Fruit fly (Drosophila melanogaster): ENCODE results near the gene CG5895.
A peak's percentile ranks its signal among the peaks of the same experiment; 100 is the strongest.

The CG5895 gene

dm6 chr3L:16039063-16039462 lies 3.8 kb downstream of the CG5895 start:
- TF ChIP-seq Pif1A (GFP tag; optimal IDR thresholded peaks at IDR 0.05), result no peak

DNA sequence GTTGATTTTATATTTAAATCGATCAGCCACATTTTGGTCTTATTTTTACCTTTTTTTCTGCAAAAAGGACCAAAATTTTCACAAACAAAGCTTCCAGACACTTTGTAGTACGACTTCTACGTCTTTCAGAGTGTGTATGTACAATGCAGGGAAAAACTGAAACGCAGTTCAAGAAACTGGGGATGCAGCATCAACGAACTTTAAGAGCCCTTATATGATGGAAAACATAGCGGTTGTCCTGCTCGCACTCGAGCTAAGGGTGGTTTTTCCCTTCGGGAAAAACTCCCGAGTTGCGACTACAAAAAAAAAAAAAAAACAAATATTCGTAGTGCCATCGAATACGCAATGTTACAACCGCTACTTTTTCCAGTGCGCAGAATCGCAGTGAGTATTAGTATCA lies 5.1 kb downstream of the CG5895 start:
- TF ChIP-seq CG10348 (GFP tag; IDR thresholded peaks at IDR 0.05) (no peak), rn (GFP tag; IDR thresholded peaks at IDR 0.05) (no peak), gl (tag; optimal IDR thresholded peaks at IDR 0.05) (no peak), CG12605 (GFP tag; IDR thresholded peaks at IDR 0.05) (0 out of 2 replicates have a peak, but pooled peaks have one; percentile 9), Ets98B (GFP tag; IDR thresholded peaks at IDR 0.05) (no peak), Pif1A (GFP tag; optimal IDR thresholded peaks at IDR 0.05) (no peak), D1 (tag; optimal IDR thresholded peaks at IDR 0.05) (no peak), CG34367 (tag; optimal IDR thresholded peaks at IDR 0.05) (no peak), Pif1B (GFP tag; optimal IDR thresholded peaks at IDR 0.05) (no peak), CG14655 (GFP tag; optimal IDR thresholded peaks at IDR 0.05) (no peak), CG15710 (tag; optimal IDR thresholded peaks at IDR 0.05) (no peak), CG4496 (GFP tag; IDR thresholded peaks at IDR 0.05) (0 out of 3 replicates have a peak, but pooled peaks have one; percentile 13), CG32121 (GFP tag; IDR thresholded peaks at IDR 0.05) (no peak), Snoo (tag; optimal IDR thresholded peaks at IDR 0.05) (no peak), CG8301 (tag; optimal IDR thresholded peaks at IDR 0.05) (no peak), EcR (GFP tag; optimal IDR thresholded peaks at IDR 0.05) (peak; percentile 32), fd96Ca (GFP tag; IDR thresholded peaks at IDR 0.05) (no peak), CG13204 (GFP tag; optimal IDR thresholded peaks at IDR 0.05) (no peak), CG8159 (tag; optimal IDR thresholded peaks at IDR 0.05) (no peak), CG17806 (tag; optimal IDR thresholded peaks at IDR 0.05) (no peak), CG9948 (tag; optimal IDR thresholded peaks at IDR 0.05) (no peak)

- TF ChIP-seq CG10348 (GFP tag; IDR thresholded peaks at IDR 0.05) (no peak), CG32121 (GFP tag; IDR thresholded peaks at IDR 0.05) (peak; percentile 66), fd96Ca (GFP tag; IDR thresholded peaks at IDR 0.05) (peak; percentile 80), Pif1A (GFP tag; optimal IDR thresholded peaks at IDR 0.05) (peak; percentile 46), Pif1B (GFP tag; optimal IDR thresholded peaks at IDR 0.05) (peak; percentile 56), CG12605 (GFP tag; IDR thresholded peaks at IDR 0.05) (peak; percentile 54; the same call in 1 of the 2 replicates), CG8301 (tag; optimal IDR thresholded peaks at IDR 0.05) (peak; percentile 57), CG4496 (GFP tag; IDR thresholded peaks at IDR 0.05) (peak; percentile 79), CG9948 (tag; optimal IDR thresholded peaks at IDR 0.05) (no peak), CG13204 (GFP tag; optimal IDR thresholded peaks at IDR 0.05) (peak; percentile 83), CG15710 (tag; optimal IDR thresholded peaks at IDR 0.05) (peak; percentile 47), CG14655 (GFP tag; optimal IDR thresholded peaks at IDR 0.05) (peak; percentile 74), Ets98B (GFP tag; IDR thresholded peaks at IDR 0.05) (peak; percentile 80), gl (tag; optimal IDR thresholded peaks at IDR 0.05) (peak; percentile 91), CG8159 (tag; optimal IDR thresholded peaks at IDR 0.05) (peak; percentile 29), CG34367 (tag; optimal IDR thresholded peaks at IDR 0.05) (peak; percentile 29), CG17806 (tag; optimal IDR thresholded peaks at IDR 0.05) (peak; percentile 22), rn (GFP tag; IDR thresholded peaks at IDR 0.05) (no peak), EcR (GFP tag; optimal IDR thresholded peaks at IDR 0.05) (peak; percentile 65), Snoo (tag; optimal IDR thresholded peaks at IDR 0.05) (peak; percentile 33), D1 (tag; optimal IDR thresholded peaks at IDR 0.05) (no peak)
Observed at dm6 chr3L:16041260-16042079, 6.2 kb downstream of the CG5895 start.

DNA sequence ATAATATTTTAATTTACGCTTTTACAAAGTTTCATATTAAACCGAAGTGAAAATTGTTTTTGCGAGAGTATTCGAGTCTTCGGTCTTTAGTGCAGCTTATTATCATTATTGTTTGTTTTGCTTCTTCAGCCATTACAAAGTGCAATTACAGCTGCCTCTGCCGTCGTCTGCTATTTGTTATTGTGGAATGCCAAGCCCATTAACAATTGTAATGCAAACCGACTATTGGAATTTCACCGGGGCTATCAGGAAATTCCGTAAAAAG lies 6.7 kb downstream of the CG5895 start:
- TF ChIP-seq Snoo (tag; optimal IDR thresholded peaks at IDR 0.05), result no peak
- TF ChIP-seq CG8301 (tag; optimal IDR thresholded peaks at IDR 0.05), result no peak
- peak; percentile 47 for TF ChIP-seq CG8159 (tag; optimal IDR thresholded peaks at IDR 0.05)
- no peak for TF ChIP-seq CG10348 (GFP tag; IDR thresholded peaks at IDR 0.05)
- TF ChIP-seq CG9948 (tag; optimal IDR thresholded peaks at IDR 0.05), result peak; percentile 8
- peak; percentile 36 for TF ChIP-seq D1 (tag; optimal IDR thresholded peaks at IDR 0.05)

dm6 chr3L:16042640-16043039 lies 7.4 kb downstream of the CG5895 start:
- TF ChIP-seq Ets98B (GFP tag; IDR thresholded peaks at IDR 0.05) (peak; percentile 4; the same call in 1 of the 2 replicates), CG4496 (GFP tag; IDR thresholded peaks at IDR 0.05) (peak; percentile 43), CG12605 (GFP tag; IDR thresholded peaks at IDR 0.05) (peak; percentile 45), CG34367 (tag; optimal IDR thresholded peaks at IDR 0.05) (no peak)

dm6 chr3L:16043045-16043781 lies 7.9 kb downstream of the CG5895 start:
- TF ChIP-seq CG34367 (tag; optimal IDR thresholded peaks at IDR 0.05), result peak; percentile 80
- TF ChIP-seq CG8159 (tag; optimal IDR thresholded peaks at IDR 0.05), result peak; percentile 95
- peak; percentile 77 for TF ChIP-seq Snoo (tag; optimal IDR thresholded peaks at IDR 0.05)
- peak; percentile 61; the same call in 2 of the 3 replicates for TF ChIP-seq CG4496 (GFP tag; IDR thresholded peaks at IDR 0.05)
- TF ChIP-seq Pif1A (GFP tag; optimal IDR thresholded peaks at IDR 0.05), result peak; percentile 49
- TF ChIP-seq fd96Ca (GFP tag; IDR thresholded peaks at IDR 0.05), result peak; percentile 36; the same call in 1 of the 3 replicates
- peak; percentile 77 for TF ChIP-seq CG13204 (GFP tag; optimal IDR thresholded peaks at IDR 0.05)
- peak; percentile 53 for TF ChIP-seq gl (tag; optimal IDR thresholded peaks at IDR 0.05)
- TF ChIP-seq CG10348 (GFP tag; IDR thresholded peaks at IDR 0.05), result no peak
- peak; percentile 91 for TF ChIP-seq CG15710 (tag; optimal IDR thresholded peaks at IDR 0.05)
- peak; percentile 88 for TF ChIP-seq CG14655 (GFP tag; optimal IDR thresholded peaks at IDR 0.05)
- TF ChIP-seq CG17806 (tag; optimal IDR thresholded peaks at IDR 0.05), result peak; percentile 81
- TF ChIP-seq Ets98B (GFP tag; IDR thresholded peaks at IDR 0.05), result peak; percentile 36; the same call in 1 of the 2 replicates
- peak; percentile 4; the same call in 1 of the 2 replicates for TF ChIP-seq rn (GFP tag; IDR thresholded peaks at IDR 0.05)
- TF ChIP-seq EcR (GFP tag; optimal IDR thresholded peaks at IDR 0.05), result peak; percentile 90
- TF ChIP-seq CG9948 (tag; optimal IDR thresholded peaks at IDR 0.05), result peak; percentile 86
- peak; percentile 60 for TF ChIP-seq CG32121 (GFP tag; IDR thresholded peaks at IDR 0.05)
- TF ChIP-seq CG8301 (tag; optimal IDR thresholded peaks at IDR 0.05), result peak; percentile 82
- peak; percentile 81 for TF ChIP-seq D1 (tag; optimal IDR thresholded peaks at IDR 0.05)
- peak; percentile 48; the same call in 1 of the 2 replicates for TF ChIP-seq CG12605 (GFP tag; IDR thresholded peaks at IDR 0.05)
- TF ChIP-seq Pif1B (GFP tag; optimal IDR thresholded peaks at IDR 0.05), result peak; percentile 48

Measured in whole organism, pupa.